Worm (Caenorhabditis elegans): Measurements from ENCODE around the gene C17G10.10.

The C17G10.10 gene

DNA sequence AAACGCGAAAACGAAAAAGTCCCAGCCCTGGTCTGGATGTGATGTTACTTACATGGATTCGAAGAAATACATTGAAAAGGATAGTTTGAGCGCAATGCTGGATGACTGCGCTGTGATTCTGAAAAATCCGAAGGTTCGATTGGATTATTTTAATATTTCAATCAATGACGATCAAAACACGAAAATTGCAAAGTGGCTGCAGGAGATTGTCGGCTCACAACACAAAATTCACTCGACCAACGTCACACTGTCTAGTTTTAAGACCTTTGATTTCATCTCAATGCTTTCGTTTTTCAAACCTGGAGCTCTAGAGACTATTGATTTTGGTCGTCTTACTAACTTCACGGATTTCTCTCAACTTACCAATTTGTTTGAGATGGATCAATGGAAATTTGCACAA is 47.7 kb downstream of the C17G10.10 start, which contains the start of gene C17C3.5:
TSS of gene C17C3.5 (plus strand) at position 301 of the 400 bp plus-strand sequence.
- TF ChIP-seq alr-1 (tag; optimal IDR thresholded peaks at IDR 0.05; ENCODE audit: borderline replicate concordance): no peak
- TF ChIP-seq ceh-63 (GFP tag; optimal IDR thresholded peaks at IDR 0.05): no peak
- no peak for TF ChIP-seq nhr-12 (tag; optimal IDR thresholded peaks at IDR 0.05)
- TF ChIP-seq elt-3 (tag; optimal IDR thresholded peaks at IDR 0.05): no peak
- TF ChIP-seq zag-1 (tag; optimal IDR thresholded peaks at IDR 0.05): no peak

DNA sequence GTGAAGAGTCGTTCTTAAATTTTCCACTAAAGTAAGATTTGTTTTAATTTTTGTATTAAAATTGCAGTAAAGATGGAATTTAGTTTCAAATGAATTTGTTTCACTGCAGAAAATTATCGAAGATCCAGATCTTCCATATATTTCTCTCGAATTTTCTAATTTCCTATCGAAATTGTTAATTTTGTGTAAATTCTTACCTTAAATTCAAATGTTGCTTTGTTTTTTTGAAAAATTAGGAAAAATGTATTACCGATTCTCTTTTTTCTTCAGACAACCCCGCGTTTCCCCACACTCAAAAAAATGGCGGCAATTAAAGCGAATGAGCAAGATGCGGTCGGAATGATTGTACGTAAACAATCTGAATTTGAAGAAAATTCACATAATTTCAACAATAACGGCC is 49.4 kb downstream of the C17G10.10 start, which contains the start of gene C17C3.6:
TSS of gene C17C3.6 (plus strand) at position 301 of the 400 bp plus-strand sequence.
- TF ChIP-seq lin-39 (tag; optimal IDR thresholded peaks at IDR 0.05): no peak
- no peak for TF ChIP-seq elt-2 (tag; optimal IDR thresholded peaks at IDR 0.05)
- TF ChIP-seq ceh-82 (tag; optimal IDR thresholded peaks at IDR 0.05): no peak
- no peak for TF ChIP-seq unc-130 (tag; optimal IDR thresholded peaks at IDR 0.05)
- no peak for TF ChIP-seq skn-1 (tag; optimal IDR thresholded peaks at IDR 0.05)
- TF ChIP-seq unc-62 (GFP tag; optimal IDR thresholded peaks at IDR 0.05): no peak
- no peak for TF ChIP-seq hlh-4 (tag; optimal IDR thresholded peaks at IDR 0.05)

All from whole organism, L1 larva.